Worm (Caenorhabditis elegans) whole organism, L4 larva: ENCODE measurements around the gene Y39A1A.27.
A peak's percentile ranks its signal among the peaks of the same experiment; 100 is the strongest.

Experiments
- F37D6.2 ChIP-seq: sonication (generic microtip); optimal IDR thresholded peaks from 2 replicates; lab custom pipeline; 2016; ENCODE audit warnings: mild to moderate bottlenecking, missing genetic modification characterization, missing compliant biosample characterization
- F49E8.2 ChIP-seq: sonication (generic microtip); optimal IDR thresholded peaks from 2 replicates; lab custom pipeline; 2016; ENCODE audit warnings: missing compliant biosample characterization, mild to moderate bottlenecking, missing genetic modification characterization, borderline replicate concordance
- R02D3.7 ChIP-seq: fragments of 150-350 bp; sonication (generic microtip); optimal IDR thresholded peaks from 3 replicates; lab custom pipeline; 2014; ENCODE audit warnings: missing biosample characterization, missing genetic modification characterization
- T26A8.4 ChIP-seq: fragments of 200-800 bp; sonication (Bioruptor generic); IDR thresholded peaks from 2 replicates; pipeline ENCODE4 v1.3.6; 2022; ENCODE audit warnings: missing genetic modification characterization, missing compliant biosample characterization
- Y75B8A.6 ChIP-seq: fragments of 200-800 bp; sonication (Bioruptor generic); IDR thresholded peaks from 2 replicates; pipeline ENCODE4 v1.3.6; 2022; ENCODE audit warnings: missing genetic modification reagents, missing genetic modification characterization, missing compliant biosample characterization
- ZK546.5 ChIP-seq, 2 experiments: sonication (generic microtip); optimal IDR thresholded peaks; 2 replicates each; lab custom pipeline; 2017; ENCODE audit warnings: missing biosample characterization in 2 of 2, missing genetic modification characterization in 2 of 2
- aha-1 ChIP-seq: fragments of 150-350 bp; peaks from one replicate; lab custom pipeline; 2014; ENCODE audit warnings: missing biosample characterization, missing genetic modification characterization
- aly-2 ChIP-seq: sonication (generic microtip); optimal IDR thresholded peaks from 2 replicates; lab custom pipeline; 2018; ENCODE audit warnings: missing biosample characterization, missing genetic modification characterization
- ceh-44 ChIP-seq: fragments of 200-800 bp; sonication (Bioruptor generic); IDR thresholded peaks from 2 replicates; pipeline ENCODE4 v1.3.6; 2022; ENCODE audit warnings: missing genetic modification reagents, missing genetic modification characterization, missing compliant biosample characterization
- ceh-62 ChIP-seq: sonication (generic microtip); optimal IDR thresholded peaks from 2 replicates; lab custom pipeline; 2017; ENCODE audit warnings: missing biosample characterization, missing genetic modification characterization
- ces-1 ChIP-seq: fragments of 150-350 bp; sonication (generic microtip); optimal IDR thresholded peaks from 4 replicates; lab custom pipeline; 2014; ENCODE audit warnings: missing biosample characterization, missing genetic modification reagents, missing genetic modification characterization
- cey-2 ChIP-seq: sonication (generic microtip); optimal IDR thresholded peaks from 3 replicates; lab custom pipeline; 2017; ENCODE audit warnings: missing genetic modification characterization, mild to moderate bottlenecking, missing compliant biosample characterization, antibody characterized with exemption, borderline replicate concordance; ENCODE audit not compliant: insufficient read depth
- daf-12 ChIP-seq: fragments of 150-350 bp; optimal IDR thresholded peaks from 2 replicates; lab custom pipeline; 2014; ENCODE audit warnings: missing biosample characterization, missing genetic modification reagents, missing genetic modification characterization
- daf-16 ChIP-seq, 3 experiments: sonication (generic microtip); optimal IDR thresholded peaks; 2 replicates each; lab custom pipeline; 2016 to 2017; ENCODE audit warnings: missing genetic modification characterization in 3 of 3, missing genetic modification reagents in 3 of 3, mild to moderate bottlenecking in 2 of 3, missing compliant biosample characterization in 2 of 3, missing biosample characterization in 1 of 3, moderate library complexity in 1 of 3
- dmd-6 ChIP-seq: fragments of 200-800 bp; sonication (Bioruptor generic); IDR thresholded peaks from 2 replicates; pipeline ENCODE4 v1.3.6; 2022; ENCODE audit warnings: missing genetic modification reagents, missing genetic modification characterization, missing compliant biosample characterization
- dmd-9 ChIP-seq: fragments of 200-800 bp; sonication (Bioruptor generic); IDR thresholded peaks from 2 replicates; pipeline ENCODE4 v1.3.6; 2022; ENCODE audit warnings: missing genetic modification reagents, missing genetic modification characterization, missing compliant biosample characterization
- duxl-1 ChIP-seq: sonication (generic microtip); optimal IDR thresholded peaks from 2 replicates; lab custom pipeline; 2016; ENCODE audit warnings: mild to moderate bottlenecking, missing genetic modification characterization, moderate library complexity, missing compliant biosample characterization; ENCODE audit not compliant: poor library complexity
- dve-1 ChIP-seq: sonication (generic microtip); optimal IDR thresholded peaks from 2 replicates; lab custom pipeline; 2017; ENCODE audit warnings: antibody characterized with exemption, mild to moderate bottlenecking, missing genetic modification characterization, missing compliant biosample characterization; ENCODE audit not compliant: insufficient read depth
- fkh-10 ChIP-seq: fragments of 150-350 bp; optimal IDR thresholded peaks from 2 replicates; lab custom pipeline; 2014; ENCODE audit warnings: missing biosample characterization, missing genetic modification reagents, missing genetic modification characterization
- fos-1 ChIP-seq: fragments of 150-350 bp; optimal IDR thresholded peaks from 2 replicates; lab custom pipeline; 2014; ENCODE audit warnings: missing biosample characterization, missing genetic modification characterization
- hif-1 ChIP-seq, 2 experiments: sonication (generic microtip); optimal IDR thresholded peaks; 2 replicates each; lab custom pipeline; 2016 to 2017; ENCODE audit warnings: missing compliant biosample characterization in 2 of 2, missing genetic modification characterization in 2 of 2, missing genetic modification reagents in 2 of 2, missing genotype in 2 of 2, mild to moderate bottlenecking in 1 of 2
- hlh-11 ChIP-seq: fragments of 200-800 bp; sonication (Bioruptor generic); optimal IDR thresholded peaks from 2 replicates; lab custom pipeline; 2018; ENCODE audit warnings: mild to moderate bottlenecking, missing genetic modification characterization, missing compliant biosample characterization
- hlh-30 ChIP-seq: sonication (generic microtip); optimal IDR thresholded peaks from 2 replicates; lab custom pipeline; 2017; ENCODE audit warnings: antibody characterized with exemption, mild to moderate bottlenecking, missing genetic modification characterization, missing compliant biosample characterization; ENCODE audit not compliant: insufficient read depth
- hmg-1.1 ChIP-seq: fragments of 200-800 bp; sonication (Bioruptor generic); IDR thresholded peaks from 2 replicates; pipeline ENCODE4 v1.3.6; 2022; ENCODE audit warnings: missing genetic modification reagents, missing genetic modification characterization, missing compliant biosample characterization
- lim-7 ChIP-seq: fragments of 200-800 bp; sonication (Bioruptor generic); IDR thresholded peaks from 2 replicates; pipeline ENCODE4 v1.3.6; 2022; ENCODE audit warnings: missing genetic modification characterization, missing compliant biosample characterization
- lin-13 ChIP-seq: fragments of 150-350 bp; optimal IDR thresholded peaks from 2 replicates; lab custom pipeline; 2014; ENCODE audit warnings: missing biosample characterization, missing genetic modification reagents, missing genetic modification characterization
- lsy-2 ChIP-seq, 2 experiments: fragments of 150-350 bp in 1 of 2; sonication (generic microtip) in 1 of 2; optimal IDR thresholded peaks; 2 replicates each; lab custom pipeline; 2014 to 2017; ENCODE audit warnings: missing biosample characterization in 2 of 2, missing genetic modification characterization in 2 of 2
- madf-9 ChIP-seq: fragments of 200-800 bp; sonication (Bioruptor generic); conservative IDR thresholded peaks from 2 replicates; pipeline ENCODE4 v1.3.6; 2022; ENCODE audit warnings: missing genetic modification reagents, missing genetic modification characterization, missing compliant biosample characterization
- mxl-2 ChIP-seq: fragments of 200-800 bp; sonication (Bioruptor generic); conservative IDR thresholded peaks from 2 replicates; pipeline ENCODE4 v1.3.6; 2022; ENCODE audit warnings: missing genetic modification reagents, missing genetic modification characterization, missing compliant biosample characterization
- nhr-111 ChIP-seq: fragments of 200-800 bp; sonication (Bioruptor generic); optimal IDR thresholded peaks from 2 replicates; lab custom pipeline; 2018; ENCODE audit warnings: mild to moderate bottlenecking, missing genetic modification characterization, missing compliant biosample characterization
- nhr-25 ChIP-seq: sonication (generic microtip); optimal IDR thresholded peaks from 2 replicates; lab custom pipeline; 2017; ENCODE audit warnings: missing genetic modification characterization, mild to moderate bottlenecking, missing compliant biosample characterization, antibody characterized with exemption, moderate library complexity, borderline replicate concordance; ENCODE audit not compliant: insufficient read depth
- nhr-6 ChIP-seq: fragments of 150-350 bp; optimal IDR thresholded peaks from 2 replicates; lab custom pipeline; 2014; ENCODE audit warnings: missing biosample characterization, missing genetic modification characterization
- nhr-77 ChIP-seq: fragments of 150-350 bp; optimal IDR thresholded peaks from 2 replicates; lab custom pipeline; 2014; ENCODE audit warnings: missing biosample characterization, missing genetic modification characterization
- rbr-2 ChIP-seq: sonication (generic microtip); optimal IDR thresholded peaks from 2 replicates; lab custom pipeline; 2016; ENCODE audit warnings: missing genotype, missing genetic modification characterization, missing compliant biosample characterization
- snpc-1.2 ChIP-seq: fragments of 200-800 bp; sonication (Bioruptor generic); IDR thresholded peaks from 2 replicates; pipeline ENCODE4 v1.3.6; 2022; ENCODE audit warnings: missing genetic modification reagents, missing genetic modification characterization, missing compliant biosample characterization
- snpc-4 ChIP-seq: fragments of 150-350 bp; optimal IDR thresholded peaks from 2 replicates; lab custom pipeline; 2014; ENCODE audit warnings: missing biosample characterization, missing genetic modification characterization
- unc-39 ChIP-seq: sonication (generic microtip); optimal IDR thresholded peaks from 2 replicates; lab custom pipeline; 2017; ENCODE audit warnings: missing biosample characterization, missing genetic modification characterization
- unc-62 ChIP-seq, 3 experiments: fragments of 150-350 bp in 1 of 3; sonication (generic microtip); optimal IDR thresholded peaks in 2 of 3; peaks in 1 of 3; 1 replicate in 1 of 3; 2 replicates in 2 of 3; lab custom pipeline; 2014 to 2017; ENCODE audit warnings: missing biosample characterization in 3 of 3, missing genetic modification characterization in 3 of 3, missing genetic modification reagents in 3 of 3, missing genotype in 1 of 3
- zag-1 ChIP-seq: fragments of 150-350 bp; optimal IDR thresholded peaks from 2 replicates; lab custom pipeline; 2014; ENCODE audit warnings: missing biosample characterization, missing genetic modification characterization
- zip-2 ChIP-seq: fragments of 150-350 bp; optimal IDR thresholded peaks from 2 replicates; lab custom pipeline; 2014; ENCODE audit warnings: missing biosample characterization, missing genetic modification characterization
- ztf-11 ChIP-seq: fragments of 150-350 bp; optimal IDR thresholded peaks from 2 replicates; lab custom pipeline; 2014; ENCODE audit warnings: missing biosample characterization, missing genetic modification characterization

Gene Y39A1A.27

ce11 chrIII:10629043-10629442 is 9.7 kb upstream of the Y39A1A.27 start, which contains the start of gene swt-4:
swt-4 (minus strand) TSS chrIII:10629143.
- TF ChIP-seq ces-1 (GFP tag; lab: Kevin White, UChicago) (no peak), zag-1 (tag; lab: Kevin White, UChicago) (no peak), ceh-44 (GFP tag; lab: Robert Waterston, UW) (no peak), fos-1 (tag; lab: Kevin White, UChicago) (no peak), F37D6.2 (tag; lab: Kevin White, UChicago) (no peak), ceh-62 (tag; lab: Kevin White, UChicago) (no peak), lin-13 (GFP tag; lab: Kevin White, UChicago) (no peak), dmd-9 (GFP tag; lab: Robert Waterston, UW) (no peak), R02D3.7 (no peak), snpc-4 (tag; lab: Kevin White, UChicago) (no peak), nhr-6 (no peak), fkh-10 (GFP tag; lab: Kevin White, UChicago) (no peak), aha-1 (tag; lab: Kevin White, UChicago) (no peak)

ce11 chrIII:10629795-10630194 is 9.0 kb upstream of the Y39A1A.27 start:
- TF ChIP-seq aha-1 (tag; lab: Kevin White, UChicago) (peak; percentile 68), nhr-77 (tag; lab: Kevin White, UChicago) (peak; percentile 4), hlh-11 (peak; percentile 12), daf-16 (GFP tag; optimal IDR thresholded peaks at IDR 0.05; lab: Kevin White, UChicago) (no peak), daf-16 (tag; optimal IDR thresholded peaks at IDR 0.05; lab: Kevin White, UChicago) (peak; percentile 92), dve-1 (peak; percentile 19), ZK546.5 (tag; optimal IDR thresholded peaks at IDR 0.05; lab: Kevin White, UChicago) (no peak), aly-2 (tag; lab: Kevin White, UChicago) (no peak), lsy-2 (tag; optimal IDR thresholded peaks at IDR 0.05; lab: Kevin White, UChicago) (peak in 1 of 2 experiments; percentile 35), F49E8.2 (tag; lab: Kevin White, UChicago) (no peak), nhr-25 (tag; lab: Kevin White, UChicago) (peak; percentile 22), daf-12 (tag; lab: Kevin White, UChicago) (no peak)

ce11 chrIII:10631870-10632509 is 6.8 kb upstream of the Y39A1A.27 start:
- TF ChIP-seq hif-1 (tag; optimal IDR thresholded peaks at IDR 0.05; lab: Kevin White, UChicago) = no peak
- no peak for TF ChIP-seq nhr-25 (tag; lab: Kevin White, UChicago)
- no peak for TF ChIP-seq ceh-44 (GFP tag; lab: Robert Waterston, UW)
- TF ChIP-seq nhr-111 (GFP tag; lab: Kevin White, UChicago) = no peak
- peak in 1 of 2 experiments; percentile 72 for TF ChIP-seq unc-62 (GFP tag; optimal IDR thresholded peaks at IDR 0.05 in 1 of 2; lab: Kevin White, UChicago)
- TF ChIP-seq unc-62 (tag; optimal IDR thresholded peaks at IDR 0.05; lab: Kevin White, UChicago) = no peak
- no peak for TF ChIP-seq hlh-30 (tag; lab: Kevin White, UChicago)
- TF ChIP-seq snpc-4 (tag; lab: Kevin White, UChicago) = no peak
- no peak for TF ChIP-seq madf-9 (GFP tag; lab: Robert Waterston, UW)
- peak; percentile 53 for TF ChIP-seq aha-1 (tag; lab: Kevin White, UChicago)
- TF ChIP-seq T26A8.4 (GFP tag; lab: Robert Waterston, UW) = no peak
- no peak for TF ChIP-seq ztf-11
- TF ChIP-seq R02D3.7 = no peak

ce11 chrIII:10632590-10633402 is 6.0 kb upstream of the Y39A1A.27 start, which contains the start of gene Y39A1A.10:
Y39A1A.10 (plus strand) TSS chrIII:10632728.
- no peak for TF ChIP-seq unc-39 (tag; lab: Kevin White, UChicago)
- TF ChIP-seq mxl-2 (GFP tag; lab: Robert Waterston, UW) = no peak
- no peak for TF ChIP-seq dmd-6
- TF ChIP-seq duxl-1 (tag; lab: Kevin White, UChicago) = no peak
- peak in 1 of 2 experiments; percentile 31 for TF ChIP-seq lsy-2 (tag; optimal IDR thresholded peaks at IDR 0.05; lab: Kevin White, UChicago)
- TF ChIP-seq zip-2 (tag; lab: Kevin White, UChicago) = no peak
- TF ChIP-seq lim-7 (GFP tag; lab: Robert Waterston, UW) = no peak
- TF ChIP-seq Y75B8A.6 (GFP tag; lab: Robert Waterston, UW) = no peak
- TF ChIP-seq rbr-2 (tag; lab: Kevin White, UChicago) = peak; percentile 15
- TF ChIP-seq cey-2 (tag; lab: Kevin White, UChicago) = no peak
- TF ChIP-seq snpc-1.2 (GFP tag; lab: Robert Waterston, UW) = no peak
- TF ChIP-seq nhr-25 (tag; lab: Kevin White, UChicago) = peak; percentile 80
- peak; percentile 19; the same call in 1 of the 2 replicates for TF ChIP-seq hmg-1.1
- no peak for TF ChIP-seq ceh-62 (tag; lab: Kevin White, UChicago)
